Worm (Caenorhabditis elegans): ENCODE data around the gene C56C10.4.

DNA sequence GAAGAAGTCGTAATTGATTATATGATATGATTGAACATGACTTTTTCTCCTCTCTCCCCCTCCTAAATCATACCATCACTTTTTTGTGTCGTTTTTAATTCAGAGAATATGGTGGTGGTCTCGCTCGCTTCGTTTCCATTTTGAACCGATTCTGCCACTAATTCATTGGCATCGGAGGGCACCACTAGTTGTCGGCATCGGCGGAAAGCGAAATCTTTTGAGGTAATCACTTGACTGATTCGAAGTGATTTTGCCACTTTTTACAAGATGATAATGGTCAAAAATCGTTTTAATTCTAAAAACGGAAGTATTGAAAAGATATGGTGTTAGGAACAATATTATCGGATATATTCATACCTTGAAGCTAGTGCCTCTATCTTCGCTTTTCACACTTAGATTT lies 33.9 kb downstream of the C56C10.4 start, which contains the start of gene klf-3:
- TF ChIP-seq F49E8.2 (tag; optimal IDR thresholded peaks at IDR 0.05; ENCODE audit: borderline replicate concordance) (no peak), pqm-1 (tag; optimal IDR thresholded peaks at IDR 0.05) (no peak), lin-38 (GFP tag; IDR thresholded peaks at IDR 0.05) (no peak), zag-1 (tag; optimal IDR thresholded peaks at IDR 0.05) (no peak), nhr-11 (tag; optimal IDR thresholded peaks at IDR 0.05) (no peak), T26A8.4 (GFP tag; IDR thresholded peaks at IDR 0.05) (no peak), rbr-2 (tag; optimal IDR thresholded peaks at IDR 0.05) (no peak), fkh-10 (GFP tag; optimal IDR thresholded peaks at IDR 0.05) (no peak)
